Fruit fly (Drosophila melanogaster): ENCODE measurements around the gene Ulp1.

DNA sequence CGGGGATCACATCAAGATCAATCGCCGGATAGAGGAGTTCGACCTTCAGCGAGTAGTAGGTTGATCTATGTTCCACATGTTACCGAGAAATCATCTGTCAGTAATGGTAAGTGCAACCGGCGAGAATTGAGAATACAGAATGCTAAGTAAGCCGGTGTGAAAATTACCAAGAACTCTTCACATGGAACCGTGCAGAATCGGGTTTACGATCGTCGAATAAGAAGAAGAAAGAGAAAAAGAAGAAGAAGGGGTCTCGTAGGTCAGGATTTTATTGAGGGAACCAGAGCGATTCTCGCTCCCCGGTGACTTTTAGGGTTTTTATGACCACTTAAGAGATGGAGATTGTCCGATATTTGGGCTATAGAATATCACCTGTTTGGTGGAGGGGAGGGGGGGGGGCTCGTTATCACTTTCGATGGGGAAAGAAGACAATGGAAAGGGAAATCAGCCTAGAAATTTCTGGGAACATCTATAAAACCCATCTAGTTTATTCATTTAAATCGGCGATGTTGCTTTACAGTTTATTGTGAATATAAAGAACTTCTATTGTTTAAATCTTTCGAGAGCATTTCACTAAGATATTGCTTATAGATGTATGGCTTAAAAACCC is 13.1 kb upstream of the Ulp1 start:
- TF ChIP-seq CG8478 (optimal IDR thresholded peaks at IDR 0.05) (no peak), CTCF (optimal IDR thresholded peaks at IDR 0.05) (no peak)

All from S2 (cell line).